Fruit fly (Drosophila melanogaster) whole organism, embryonic: ENCODE measurements around the gene Unr.

ENCODE experiments used
- Bteb2 ChIP-seq: fragments of 200-800 bp; sonication (Bioruptor generic); optimal IDR thresholded peaks from 2 replicates; lab custom pipeline; 2016; ENCODE audit warnings: missing biosample characterization, missing genetic modification characterization
- CG10147 ChIP-seq: fragments of 200-800 bp; sonication (Bioruptor generic); optimal IDR thresholded peaks from 2 replicates; lab custom pipeline; 2019; ENCODE audit warnings: missing biosample characterization, mild to moderate bottlenecking, missing genetic modification characterization, moderate library complexity
- CG10431 ChIP-seq: fragments of 200-800 bp; sonication (Bioruptor generic); optimal IDR thresholded peaks from 3 replicates; lab custom pipeline; 2018; ENCODE audit warnings: missing biosample characterization, mild to moderate bottlenecking, missing genetic modification characterization
- CG10959 ChIP-seq: fragments of 200-800 bp; sonication (Bioruptor generic); IDR thresholded peaks from 2 replicates; pipeline ENCODE4 v1.3.6; 2022; ENCODE audit warnings: missing biosample characterization, missing genetic modification characterization
- CG12155 ChIP-seq: fragments of 200-800 bp; sonication (Bioruptor generic); optimal IDR thresholded peaks from 3 replicates; lab custom pipeline; 2016; ENCODE audit warnings: missing biosample characterization, missing genetic modification characterization
- CG12219 ChIP-seq: fragments of 200-800 bp; sonication (Bioruptor generic); optimal IDR thresholded peaks from 3 replicates; lab custom pipeline; 2018; ENCODE audit warnings: missing biosample characterization, mild to moderate bottlenecking, missing genetic modification characterization
- CG13296 ChIP-seq: fragments of 200-800 bp; sonication (Bioruptor generic); optimal IDR thresholded peaks from 3 replicates; lab custom pipeline; 2018; ENCODE audit warnings: missing biosample characterization, mild to moderate bottlenecking, missing genetic modification characterization
- CG16863 ChIP-seq: fragments of 200-800 bp; sonication (Bioruptor generic); optimal IDR thresholded peaks from 3 replicates; lab custom pipeline; 2016; ENCODE audit warnings: missing biosample characterization, missing genetic modification characterization
- CG17359 ChIP-seq: fragments of 200-800 bp; sonication (Bioruptor generic); optimal IDR thresholded peaks from 3 replicates; lab custom pipeline; 2018; ENCODE audit warnings: missing biosample characterization, mild to moderate bottlenecking, missing genetic modification characterization, moderate library complexity
- CG1832 ChIP-seq: fragments of 200-800 bp; sonication (Bioruptor generic); optimal IDR thresholded peaks from 2 replicates; lab custom pipeline; 2017; ENCODE audit warnings: missing biosample characterization, mild to moderate bottlenecking, missing genetic modification characterization, inconsistent platforms
- CG2120 ChIP-seq: fragments of 200-800 bp; sonication (Bioruptor generic); optimal IDR thresholded peaks from 3 replicates; lab custom pipeline; 2016; ENCODE audit warnings: missing biosample characterization, missing genetic modification characterization
- CG4282 ChIP-seq: fragments of 200-800 bp; sonication (Bioruptor generic); optimal IDR thresholded peaks from 2 replicates; lab custom pipeline; 2016; ENCODE audit warnings: missing biosample characterization, missing genetic modification characterization
- CG4617 ChIP-seq: fragments of 200-800 bp; sonication (Bioruptor generic); optimal IDR thresholded peaks from 3 replicates; lab custom pipeline; 2016; ENCODE audit warnings: missing biosample characterization, missing genetic modification characterization, borderline replicate concordance
- CG5953 ChIP-seq: fragments of 200-800 bp; sonication (Bioruptor generic); IDR thresholded peaks from 2 replicates; pipeline ENCODE4 v1.3.6; 2022; ENCODE audit warnings: missing biosample characterization, missing genetic modification characterization
- CG6791 ChIP-seq: fragments of 200-800 bp; sonication (Bioruptor generic); IDR thresholded peaks from 3 replicates; pipeline ENCODE4 v1.3.6; 2022; ENCODE audit warnings: missing biosample characterization, missing genetic modification characterization; ENCODE audit not compliant: partially characterized antibody
- CG8944 ChIP-seq: fragments of 200-800 bp; sonication (Bioruptor generic); optimal IDR thresholded peaks from 3 replicates; lab custom pipeline; 2016; ENCODE audit warnings: missing biosample characterization, missing genetic modification characterization
- CG9876 ChIP-seq: fragments of 200-800 bp; sonication (Bioruptor generic); optimal IDR thresholded peaks from 2 replicates; lab custom pipeline; 2016; ENCODE audit warnings: missing biosample characterization, missing genetic modification characterization
- Dip2 ChIP-seq: fragments of 200-800 bp; sonication (Bioruptor generic); IDR thresholded peaks from 2 replicates; pipeline ENCODE4 v1.3.6; 2022; ENCODE audit warnings: missing biosample characterization, missing genetic modification characterization
- Drgx ChIP-seq: fragments of 200-800 bp; sonication (Bioruptor generic); IDR thresholded peaks from 2 replicates; pipeline ENCODE4 v1.3.6; 2022; ENCODE audit warnings: missing biosample characterization, missing genetic modification characterization
- HmgZ ChIP-seq: fragments of 200-800 bp; sonication (Bioruptor generic); optimal IDR thresholded peaks from 2 replicates; lab custom pipeline; 2018; ENCODE audit warnings: missing biosample characterization, mild to moderate bottlenecking, missing genetic modification characterization
- Hmx ChIP-seq: fragments of 200-800 bp; sonication (Bioruptor generic); optimal IDR thresholded peaks from 2 replicates; lab custom pipeline; 2016; ENCODE audit warnings: missing biosample characterization, missing genetic modification characterization
- Lhr ChIP-seq: fragments of 200-800 bp; sonication (Bioruptor generic); optimal IDR thresholded peaks from 3 replicates; lab custom pipeline; 2017; ENCODE audit warnings: mild to moderate bottlenecking, missing biosample characterization, missing genetic modification reagents, missing genetic modification characterization
- Nf-YC ChIP-seq: fragments of 200-800 bp; optimal IDR thresholded peaks from 3 replicates; lab custom pipeline; 2019; ENCODE audit warnings: missing biosample characterization, mild to moderate bottlenecking, missing genetic modification characterization, moderate library complexity
- Optix ChIP-seq: fragments of 200-800 bp; sonication (Bioruptor generic); IDR thresholded peaks from 3 replicates; pipeline ENCODE4 v1.3.6; 2022; ENCODE audit warnings: missing biosample characterization, missing genetic modification characterization
- Ptx1 ChIP-seq: fragments of 200-800 bp; sonication (Bioruptor generic); IDR thresholded peaks from 2 replicates; pipeline ENCODE4 v1.3.6; 2022; ENCODE audit warnings: missing biosample characterization, missing genetic modification characterization
- Sry-δ ChIP-seq: fragments of 200-800 bp; sonication (Bioruptor generic); optimal IDR thresholded peaks from 2 replicates; lab custom pipeline; 2016; ENCODE audit warnings: missing biosample characterization, missing genetic modification characterization
- amos ChIP-seq: fragments of 200-800 bp; sonication (Bioruptor generic); IDR thresholded peaks from 2 replicates; pipeline ENCODE4 v1.3.6; 2022; ENCODE audit warnings: missing biosample characterization, missing genetic modification characterization; ENCODE audit not compliant: partially characterized antibody
- ara ChIP-seq: fragments of 200-800 bp; sonication (Bioruptor generic); IDR thresholded peaks from 2 replicates; pipeline ENCODE4 v1.3.6; 2022; ENCODE audit warnings: missing biosample characterization, missing genetic modification characterization
- bbx ChIP-seq: fragments of 200-800 bp; sonication (Bioruptor generic); IDR thresholded peaks from 2 replicates; pipeline ENCODE4 v1.3.6; 2022; ENCODE audit warnings: missing biosample characterization, missing genetic modification characterization; ENCODE audit not compliant: partially characterized antibody
- bigmax ChIP-seq: fragments of 200-800 bp; sonication (Bioruptor generic); optimal IDR thresholded peaks from 2 replicates; lab custom pipeline; 2018; ENCODE audit warnings: missing biosample characterization, mild to moderate bottlenecking, missing genetic modification characterization
- cad ChIP-seq: fragments of >200 bp; optimal IDR thresholded peaks from 2 replicates; lab custom pipeline; 2017; ENCODE audit warnings: missing biosample characterization, missing genetic modification characterization
- corto ChIP-seq: fragments of 200-800 bp; sonication (Bioruptor generic); optimal IDR thresholded peaks from 2 replicates; lab custom pipeline; 2016; ENCODE audit warnings: missing biosample characterization, mild to moderate bottlenecking, missing genetic modification characterization, moderate library complexity
- croc ChIP-seq: fragments of 200-800 bp; sonication (Bioruptor generic); conservative IDR thresholded peaks from 3 replicates; pipeline ENCODE4 v1.3.6; 2022; ENCODE audit warnings: missing biosample characterization, missing genetic modification characterization
- dysf ChIP-seq: fragments of 200-800 bp; sonication (Bioruptor generic); IDR thresholded peaks from 3 replicates; pipeline ENCODE4 v1.3.6; 2022; ENCODE audit warnings: missing biosample characterization, missing genetic modification characterization
- en ChIP-seq: fragments of 200-800 bp; sonication (Bioruptor generic); optimal IDR thresholded peaks from 2 replicates; lab custom pipeline; 2016; ENCODE audit warnings: missing biosample characterization, missing genetic modification characterization
- eve ChIP-seq, 2 experiments: fragments of >200 bp; optimal IDR thresholded peaks; 2 replicates each; lab custom pipeline; 2017; ENCODE audit warnings: missing biosample characterization in 2 of 2, missing genetic modification characterization in 2 of 2
- grau ChIP-seq: fragments of 200-800 bp; optimal IDR thresholded peaks from 3 replicates; lab custom pipeline; 2019; ENCODE audit warnings: missing biosample characterization, mild to moderate bottlenecking, missing genetic modification characterization, moderate library complexity
- klu ChIP-seq: fragments of 200-800 bp; sonication (Bioruptor generic); IDR thresholded peaks from 2 replicates; pipeline ENCODE4 v1.3.6; 2022; ENCODE audit warnings: missing biosample characterization, missing genetic modification characterization
- lmd ChIP-seq: fragments of 200-800 bp; sonication (Bioruptor generic); IDR thresholded peaks from 2 replicates; pipeline ENCODE4 v1.3.6; 2022; ENCODE audit warnings: missing biosample characterization, missing genetic modification characterization
- nmo ChIP-seq: fragments of 200-800 bp; sonication (Bioruptor generic); optimal IDR thresholded peaks from 2 replicates; lab custom pipeline; 2018; ENCODE audit warnings: missing biosample characterization, mild to moderate bottlenecking, missing genetic modification characterization, moderate library complexity
- oc ChIP-seq: fragments of 200-800 bp; sonication (Bioruptor generic); optimal IDR thresholded peaks from 2 replicates; lab custom pipeline; 2018; ENCODE audit warnings: missing biosample characterization, mild to moderate bottlenecking, missing genetic modification characterization, moderate library complexity
- pros ChIP-seq: fragments of 200-800 bp; sonication (Bioruptor generic); optimal IDR thresholded peaks from 3 replicates; lab custom pipeline; 2019; ENCODE audit warnings: missing biosample characterization, mild to moderate bottlenecking, missing genetic modification characterization, moderate library complexity
- rib ChIP-seq: fragments of 200-800 bp; sonication (Bioruptor generic); IDR thresholded peaks from 2 replicates; pipeline ENCODE4 v1.3.6; 2022; ENCODE audit warnings: missing biosample characterization, missing genetic modification characterization
- slbo ChIP-seq: fragments of 200-800 bp; sonication (Bioruptor generic); IDR thresholded peaks from 2 replicates; pipeline ENCODE4 v1.3.6; 2022; ENCODE audit warnings: missing biosample characterization, missing genetic modification characterization
- so ChIP-seq: fragments of 200-800 bp; sonication (Bioruptor generic); IDR thresholded peaks from 3 replicates; pipeline ENCODE4 v1.3.6; 2022; ENCODE audit warnings: missing biosample characterization, missing genetic modification characterization
- sqz ChIP-seq: fragments of 200-800 bp; sonication (Bioruptor generic); optimal IDR thresholded peaks from 3 replicates; lab custom pipeline; 2018; ENCODE audit warnings: missing biosample characterization, mild to moderate bottlenecking, missing genetic modification characterization
- sug ChIP-seq: fragments of 200-800 bp; optimal IDR thresholded peaks from 2 replicates; lab custom pipeline; 2019; ENCODE audit warnings: missing biosample characterization, mild to moderate bottlenecking, missing genetic modification characterization, moderate library complexity
- toy ChIP-seq: fragments of 200-800 bp; sonication (Bioruptor generic); IDR thresholded peaks from 2 replicates; pipeline ENCODE4 v1.3.6; 2022; ENCODE audit warnings: missing biosample characterization, missing genetic modification characterization
- tx ChIP-seq: fragments of 200-800 bp; sonication (Bioruptor generic); optimal IDR thresholded peaks from 2 replicates; lab custom pipeline; 2016; ENCODE audit warnings: missing biosample characterization, missing genetic modification characterization

The Unr gene

dm6 chr3L:8457866-8458766, 15.9 kb upstream of the Unr start (continued):
- TF ChIP-seq sqz (GFP tag; lab: Kevin White, UChicago), result peak; percentile 96
- peak; percentile 98 for TF ChIP-seq grau
- peak; percentile 95 for TF ChIP-seq CG10431 (GFP tag; lab: Kevin White, UChicago)
- peak; percentile 95 for TF ChIP-seq sug
- TF ChIP-seq Ptx1 (GFP tag; lab: Robert Waterston, UW), result peak; percentile 98
- peak; percentile 96 for TF ChIP-seq Optix (GFP tag; lab: Robert Waterston, UW)
- no peak for TF ChIP-seq cad (GFP tag; lab: Kevin White, UChicago)
- peak; percentile 97 for TF ChIP-seq CG12155
- TF ChIP-seq CG12219, result peak; percentile 98
- TF ChIP-seq amos (GFP tag; lab: Robert Waterston, UW), result peak; percentile 27; the same call in 1 of the 2 replicates
- TF ChIP-seq CG2120 (GFP tag; lab: Kevin White, UChicago), result peak; percentile 98
- TF ChIP-seq tx (GFP tag; lab: Kevin White, UChicago), result peak; percentile 96
- TF ChIP-seq CG8944 (GFP tag; lab: Kevin White, UChicago), result peak; percentile 96
- peak; percentile 90 for TF ChIP-seq Hmx (GFP tag; lab: Kevin White, UChicago)
- TF ChIP-seq klu (GFP tag; lab: Robert Waterston, UW), result peak; percentile 95
- TF ChIP-seq Bteb2 (GFP tag; lab: Kevin White, UChicago), result peak; percentile 98
- TF ChIP-seq CG17359 (tag; lab: Kevin White, UChicago), result peak; percentile 99
- peak; percentile 97 for TF ChIP-seq lmd (GFP tag; lab: Robert Waterston, UW)
- peak; percentile 60; the same call in 1 of the 2 replicates for TF ChIP-seq Dip2 (GFP tag; lab: Robert Waterston, UW)
- peak; percentile 97 for TF ChIP-seq Lhr (GFP tag; lab: Kevin White, UChicago)
- peak; percentile 95 for TF ChIP-seq toy (GFP tag; lab: Robert Waterston, UW)
- peak; percentile 97 for TF ChIP-seq CG10959 (GFP tag; lab: Robert Waterston, UW)
- TF ChIP-seq CG4617 (GFP tag; lab: Kevin White, UChicago), result peak; percentile 97
- peak; percentile 98 for TF ChIP-seq dysf (GFP tag; lab: Robert Waterston, UW)
- peak; percentile 98 for TF ChIP-seq ara (GFP tag; lab: Robert Waterston, UW)
- TF ChIP-seq corto (GFP tag; lab: Kevin White, UChicago), result peak; percentile 35
- TF ChIP-seq en, result peak; percentile 97
- peak; percentile 98 for TF ChIP-seq HmgZ (tag; lab: Kevin White, UChicago)
- TF ChIP-seq rib (GFP tag; lab: Robert Waterston, UW), result peak; percentile 96
- peak; percentile 99 for TF ChIP-seq nmo (GFP tag; lab: Kevin White, UChicago)
- TF ChIP-seq so, result peak; percentile 98
- peak; percentile 71 for TF ChIP-seq Sry-δ
- peak; percentile 97 for TF ChIP-seq Drgx (GFP tag; lab: Robert Waterston, UW)
- peak; percentile 98 for TF ChIP-seq croc (GFP tag; lab: Robert Waterston, UW)
- peak; percentile 24 for TF ChIP-seq bigmax (GFP tag; lab: Kevin White, UChicago)
- TF ChIP-seq Nf-YC (tag; lab: Kevin White, UChicago), result peak; percentile 86
- TF ChIP-seq eve (GFP tag; optimal IDR thresholded peaks at IDR 0.05; lab: Kevin White, UChicago), result no peak
- peak; percentile 98 for TF ChIP-seq CG10147 (GFP tag; lab: Kevin White, UChicago)
- no peak for TF ChIP-seq CG6791 (GFP tag; lab: Robert Waterston, UW)
- peak; percentile 95 for TF ChIP-seq CG13296 (GFP tag; lab: Kevin White, UChicago)
- TF ChIP-seq CG4282 (GFP tag; lab: Kevin White, UChicago), result peak; percentile 85
- TF ChIP-seq CG9876, result peak; percentile 92
- TF ChIP-seq CG5953, result peak; percentile 97
- TF ChIP-seq oc (tag; lab: Kevin White, UChicago), result peak; percentile 99
- peak; percentile 47 for TF ChIP-seq pros (GFP tag; lab: Kevin White, UChicago)
- TF ChIP-seq slbo (GFP tag; lab: Robert Waterston, UW), result peak; percentile 98
- peak; percentile 98 for TF ChIP-seq CG16863 (GFP tag; lab: Kevin White, UChicago)
- TF ChIP-seq bbx (GFP tag; lab: Robert Waterston, UW), result peak; percentile 51
- TF ChIP-seq CG1832 (GFP tag; lab: Kevin White, UChicago), result peak; percentile 68
